Fruit fly (Drosophila melanogaster) whole organism, adult: ENCODE data around the gene CG13078.

Experiments
- CG11617 ChIP-seq: fragments of 200-800 bp; sonication (Bioruptor generic); optimal IDR thresholded peaks from 2 replicates; lab custom pipeline; 2017; ENCODE audit warnings: mild to moderate bottlenecking, missing biosample characterization, missing genetic modification reagents, missing genetic modification characterization
- CG12768 ChIP-seq: fragments of 200-800 bp; sonication (Bioruptor generic); optimal IDR thresholded peaks from 2 replicates; lab custom pipeline; 2017; ENCODE audit warnings: missing biosample characterization, missing genetic modification characterization, mild to moderate bottlenecking, moderate library complexity, missing genetic modification reagents
- CG14711 ChIP-seq: fragments of 200-800 bp; sonication (Bioruptor generic); optimal IDR thresholded peaks from 2 replicates; lab custom pipeline; 2018; ENCODE audit warnings: missing biosample characterization, mild to moderate bottlenecking, missing genetic modification characterization, moderate library complexity
- CG1620 ChIP-seq: fragments of 200-800 bp; sonication (Bioruptor generic); optimal IDR thresholded peaks from 2 replicates; lab custom pipeline; 2016; ENCODE audit warnings: missing biosample characterization, missing genetic modification characterization
- CG33017 ChIP-seq: fragments of 200-800 bp; sonication (Bioruptor generic); optimal IDR thresholded peaks from 2 replicates; lab custom pipeline; 2018; ENCODE audit warnings: missing biosample characterization, mild to moderate bottlenecking, missing genetic modification characterization, moderate library complexity
- CG5204 ChIP-seq: fragments of 200-800 bp; sonication (Bioruptor generic); optimal IDR thresholded peaks from 2 replicates; lab custom pipeline; 2016; ENCODE audit warnings: missing biosample characterization, missing genetic modification characterization
- CG7045 ChIP-seq: fragments of 200-800 bp; sonication (Bioruptor generic); optimal IDR thresholded peaks from 2 replicates; lab custom pipeline; 2017; ENCODE audit warnings: missing biosample characterization, mild to moderate bottlenecking, missing genetic modification characterization
- CG7101 ChIP-seq: fragments of 200-800 bp; sonication (Bioruptor generic); optimal IDR thresholded peaks from 2 replicates; lab custom pipeline; 2018; ENCODE audit warnings: missing biosample characterization, mild to moderate bottlenecking, missing genetic modification characterization, moderate library complexity
- Clk ChIP-seq: fragments of 200-800 bp; sonication (Bioruptor generic); optimal IDR thresholded peaks from 2 replicates; lab custom pipeline; 2017; ENCODE audit warnings: missing biosample characterization, missing genetic modification characterization
- Crg-1 ChIP-seq: fragments of 200-800 bp; sonication (Bioruptor generic); optimal IDR thresholded peaks from 2 replicates; lab custom pipeline; 2016; ENCODE audit warnings: missing biosample characterization, missing genetic modification characterization
- Hr96 ChIP-seq: fragments of 200-800 bp; sonication (Bioruptor generic); optimal IDR thresholded peaks from 2 replicates; lab custom pipeline; 2016; ENCODE audit warnings: missing biosample characterization, missing genetic modification characterization
- Mnt ChIP-seq: fragments of 200-800 bp; sonication (Bioruptor generic); optimal IDR thresholded peaks from 2 replicates; lab custom pipeline; 2016; ENCODE audit warnings: missing biosample characterization, mild to moderate bottlenecking, missing genetic modification characterization
- bab1 ChIP-seq: fragments of 200-800 bp; sonication (Bioruptor generic); optimal IDR thresholded peaks from 3 replicates; lab custom pipeline; 2019; ENCODE audit warnings: missing biosample characterization, mild to moderate bottlenecking, missing genetic modification characterization, moderate library complexity
- cic ChIP-seq: fragments of 200-800 bp; sonication (Bioruptor generic); optimal IDR thresholded peaks from 2 replicates; lab custom pipeline; 2017; ENCODE audit warnings: missing biosample characterization, mild to moderate bottlenecking, missing genetic modification characterization, moderate library complexity
- cnc ChIP-seq, 2 experiments: fragments of >200 bp; optimal IDR thresholded peaks; 2 replicates each; lab custom pipeline; 2017
- kay ChIP-seq: fragments of 200-800 bp; sonication (Bioruptor generic); peaks from one replicate; lab custom pipeline; 2016; ENCODE audit warnings: missing biosample characterization, missing genetic modification characterization, borderline replicate concordance
- ovo ChIP-seq: fragments of 200-800 bp; sonication (Bioruptor generic); optimal IDR thresholded peaks from 2 replicates; lab custom pipeline; 2016; ENCODE audit warnings: missing biosample characterization, missing genetic modification characterization
- pad ChIP-seq: fragments of 200-800 bp; sonication (Bioruptor generic); optimal IDR thresholded peaks from 3 replicates; lab custom pipeline; 2017; ENCODE audit warnings: missing biosample characterization, missing genetic modification characterization, mild to moderate bottlenecking, moderate library complexity, missing genetic modification reagents
- tj ChIP-seq: fragments of 200-800 bp; sonication (Bioruptor generic); optimal IDR thresholded peaks from 3 replicates; lab custom pipeline; 2017; ENCODE audit warnings: missing biosample characterization, mild to moderate bottlenecking, missing genetic modification characterization, moderate library complexity
- toe ChIP-seq: fragments of 200-800 bp; sonication (Bioruptor generic); optimal IDR thresholded peaks from 2 replicates; lab custom pipeline; 2016; ENCODE audit warnings: missing biosample characterization, missing genetic modification characterization

CG13078 gene

dm6 chr2L:19548158-19548557 is 15.6 kb upstream of the CG13078 start, which contains the start of gene Tep4:
TSS of gene Tep4 (plus strand) at chr2L:19548507.
- TF ChIP-seq CG12768 (GFP tag; lab: Kevin White, UChicago) (no peak), kay (peak; percentile 98), ovo (GFP tag; lab: Kevin White, UChicago) (peak; percentile 15), tj (GFP tag; lab: Kevin White, UChicago) (no peak), CG1620 (GFP tag; lab: Kevin White, UChicago) (no peak), Clk (GFP tag; lab: Kevin White, UChicago) (no peak), CG7045 (GFP tag; lab: Kevin White, UChicago) (no peak), Mnt (GFP tag; lab: Kevin White, UChicago) (no peak), CG7101 (tag; lab: Kevin White, UChicago) (no peak), bab1 (GFP tag; lab: Kevin White, UChicago) (no peak), Hr96 (GFP tag; lab: Kevin White, UChicago) (no peak), cic (GFP tag; lab: Kevin White, UChicago) (peak; percentile 48), toe (GFP tag; lab: Kevin White, UChicago) (no peak), Crg-1 (GFP tag; lab: Kevin White, UChicago) (no peak)

- TF ChIP-seq CG33017 (tag; lab: Kevin White, UChicago), result no peak
- TF ChIP-seq tj (GFP tag; lab: Kevin White, UChicago), result peak; percentile 12
- TF ChIP-seq ovo (GFP tag; lab: Kevin White, UChicago), result no peak
- no peak for TF ChIP-seq CG7045 (GFP tag; lab: Kevin White, UChicago)
- no peak for TF ChIP-seq kay
- TF ChIP-seq CG11617 (GFP tag; lab: Kevin White, UChicago), result no peak
- TF ChIP-seq Clk (GFP tag; lab: Kevin White, UChicago), result no peak
- no peak for TF ChIP-seq CG7101 (tag; lab: Kevin White, UChicago)
- no peak for TF ChIP-seq Crg-1 (GFP tag; lab: Kevin White, UChicago)
- TF ChIP-seq CG14711 (tag; lab: Kevin White, UChicago), result no peak
- TF ChIP-seq pad (GFP tag; lab: Kevin White, UChicago), result no peak
- TF ChIP-seq CG1620 (GFP tag; lab: Kevin White, UChicago), result no peak
- TF ChIP-seq CG12768 (GFP tag; lab: Kevin White, UChicago), result peak; percentile 6
- no peak for TF ChIP-seq CG5204 (GFP tag; lab: Kevin White, UChicago)
- peak; percentile 23 for TF ChIP-seq bab1 (GFP tag; lab: Kevin White, UChicago)
- peak; percentile 52 for TF ChIP-seq cic (GFP tag; lab: Kevin White, UChicago)
- no peak for TF ChIP-seq toe (GFP tag; lab: Kevin White, UChicago)
- no peak for TF ChIP-seq Mnt (GFP tag; lab: Kevin White, UChicago)
- TF ChIP-seq cnc (optimal IDR thresholded peaks at IDR 0.05; lab: Kevin White, UChicago), result no peak
- TF ChIP-seq Hr96 (GFP tag; lab: Kevin White, UChicago), result peak; percentile 5
Observed at dm6 chr2L:19549412-19549811, 14.3 kb upstream of the CG13078 start.

dm6 chr2L:19565233-19565898 is 1.6 kb downstream of the CG13078 start, which contains the start of gene CG13077:
TSS of gene CG13077 (plus strand) at chr2L:19565863.
- TF ChIP-seq bab1 (GFP tag; lab: Kevin White, UChicago) (peak; percentile 22), CG12768 (GFP tag; lab: Kevin White, UChicago) (no peak)

dm6 chr2L:19567305-19567898 is 3.7 kb downstream of the CG13078 start:
- TF ChIP-seq kay (peak; percentile 45), CG7045 (GFP tag; lab: Kevin White, UChicago) (no peak)

- TF ChIP-seq cnc (optimal IDR thresholded peaks at IDR 0.05; lab: Kevin White, UChicago) (no peak), bab1 (GFP tag; lab: Kevin White, UChicago) (peak; percentile 10), CG5204 (GFP tag; lab: Kevin White, UChicago) (no peak), CG11617 (GFP tag; lab: Kevin White, UChicago) (no peak), CG7045 (GFP tag; lab: Kevin White, UChicago) (peak; percentile 31), cic (GFP tag; lab: Kevin White, UChicago) (no peak), Hr96 (GFP tag; lab: Kevin White, UChicago) (no peak), pad (GFP tag; lab: Kevin White, UChicago) (peak; percentile 81), CG14711 (tag; lab: Kevin White, UChicago) (peak; percentile 24), CG33017 (tag; lab: Kevin White, UChicago) (no peak), kay (no peak), CG7101 (tag; lab: Kevin White, UChicago) (peak; percentile 24), Mnt (GFP tag; lab: Kevin White, UChicago) (peak; percentile 2), tj (GFP tag; lab: Kevin White, UChicago) (no peak), Crg-1 (GFP tag; lab: Kevin White, UChicago) (no peak), toe (GFP tag; lab: Kevin White, UChicago) (no peak), ovo (GFP tag; lab: Kevin White, UChicago) (peak; percentile 96)
Observed at dm6 chr2L:19570806-19571254, 7.1 kb downstream of the CG13078 start.
